Fruit fly (Drosophila melanogaster): ENCODE measurements around the gene CtsK1.

Gene CtsK1

dm6 chr3L:14036867-14037313 lies 42.9 kb downstream of the CtsK1 start, which contains the start of gene Hsp110 (continued):
- TF ChIP-seq BEAF-32 (GFP tag; optimal IDR thresholded peaks at IDR 0.05) (peak; percentile 98), Sry-δ (GFP tag; optimal IDR thresholded peaks at IDR 0.05) (peak; percentile 98), CG2202 (tag; optimal IDR thresholded peaks at IDR 0.05) (no peak), CG9437 (GFP tag; optimal IDR thresholded peaks at IDR 0.05) (no peak), Optix (GFP tag; IDR thresholded peaks at IDR 0.05) (no peak), Xrp1 (GFP tag; IDR thresholded peaks at IDR 0.05) (peak; percentile 24; the same call in 1 of the 2 replicates), CG10321 (GFP tag; IDR thresholded peaks at IDR 0.05) (no peak), mirr (GFP tag; optimal IDR thresholded peaks at IDR 0.05) (peak; percentile 51), nom (GFP tag; optimal IDR thresholded peaks at IDR 0.05) (peak; percentile 66), Doc3 (GFP tag; IDR thresholded peaks at IDR 0.05; ENCODE audit: partially characterized antibody) (peak; percentile 95), Poxn (GFP tag; IDR thresholded peaks at IDR 0.05) (no peak), gsb (GFP tag; IDR thresholded peaks at IDR 0.05) (no peak), bigmax (GFP tag; optimal IDR thresholded peaks at IDR 0.05) (peak; percentile 76), Oaz (GFP tag; IDR thresholded peaks at IDR 0.05) (no peak), CG10959 (GFP tag; IDR thresholded peaks at IDR 0.05) (no peak), bsh (GFP tag; optimal IDR thresholded peaks at IDR 0.05) (peak in 1 of 2 experiments; percentile 4), Bgb (GFP tag; IDR thresholded peaks at IDR 0.05; ENCODE audit: partially characterized antibody) (peak; percentile 100), luna (GFP tag; optimal IDR thresholded peaks at IDR 0.05) (no peak), CG18619 (GFP tag; optimal IDR thresholded peaks at IDR 0.05) (no peak), E2f2 (GFP tag; IDR thresholded peaks at IDR 0.05) (peak; percentile 95), CG7357 (GFP tag; IDR thresholded peaks at IDR 0.05) (no peak), tgo (GFP tag; IDR thresholded peaks at IDR 0.05) (no peak), grau (tag; optimal IDR thresholded peaks at IDR 0.05) (peak; percentile 16), dm (GFP tag; optimal IDR thresholded peaks at IDR 0.05) (peak; percentile 83), CG5245 (GFP tag; optimal IDR thresholded peaks at IDR 0.05) (no peak), tap (tag; optimal IDR thresholded peaks at IDR 0.05) (no peak), CG1233 (GFP tag; optimal IDR thresholded peaks at IDR 0.05) (no peak), so (GFP tag; IDR thresholded peaks at IDR 0.05) (no peak), vnd (GFP tag; IDR thresholded peaks at IDR 0.05; ENCODE audit: partially characterized antibody) (peak; percentile 99), CG32772 (GFP tag; IDR thresholded peaks at IDR 0.05) (peak; percentile 55; the same call in 1 of the 2 replicates), Stat92E (GFP tag; optimal IDR thresholded peaks at IDR 0.05) (peak in 1 of 3 experiments; percentile 14), sob (GFP tag; IDR thresholded peaks at IDR 0.05) (peak; percentile 37; the same call in 1 of the 2 replicates), sug (tag; optimal IDR thresholded peaks at IDR 0.05) (peak; percentile 49), CG10979 (tag; optimal IDR thresholded peaks at IDR 0.05) (peak; percentile 25), CkIIα-i1 (GFP tag; IDR thresholded peaks at IDR 0.05) (no peak), CG8478 (optimal IDR thresholded peaks at IDR 0.05) (no peak), vvl (GFP tag; IDR thresholded peaks at IDR 0.05) (peak; percentile 24; the same call in 1 of the 2 replicates), da (GFP tag; optimal IDR thresholded peaks at IDR 0.05) (no peak), GATAe (GFP tag; conservative IDR thresholded peaks at IDR 0.05) (peak; percentile 52; the same call in 1 of the 2 replicates), dimm (GFP tag; IDR thresholded peaks at IDR 0.05) (no peak), Dbx (GFP tag; IDR thresholded peaks at IDR 0.05) (peak; percentile 72; the same call in 2 of the 3 replicates), nerfin-1 (tag; optimal IDR thresholded peaks at IDR 0.05) (peak; percentile 42), CG30403 (GFP tag; optimal IDR thresholded peaks at IDR 0.05) (peak; percentile 11), CG9797 (GFP tag; optimal IDR thresholded peaks at IDR 0.05) (no peak), amos (GFP tag; IDR thresholded peaks at IDR 0.05; ENCODE audit: partially characterized antibody) (peak; percentile 100), CG10543 (GFP tag; optimal IDR thresholded peaks at IDR 0.05) (peak; percentile 29)

Measured in whole organism, embryonic.